Worm (Caenorhabditis elegans): ENCODE measurements around the gene C28D4.8.

DNA sequence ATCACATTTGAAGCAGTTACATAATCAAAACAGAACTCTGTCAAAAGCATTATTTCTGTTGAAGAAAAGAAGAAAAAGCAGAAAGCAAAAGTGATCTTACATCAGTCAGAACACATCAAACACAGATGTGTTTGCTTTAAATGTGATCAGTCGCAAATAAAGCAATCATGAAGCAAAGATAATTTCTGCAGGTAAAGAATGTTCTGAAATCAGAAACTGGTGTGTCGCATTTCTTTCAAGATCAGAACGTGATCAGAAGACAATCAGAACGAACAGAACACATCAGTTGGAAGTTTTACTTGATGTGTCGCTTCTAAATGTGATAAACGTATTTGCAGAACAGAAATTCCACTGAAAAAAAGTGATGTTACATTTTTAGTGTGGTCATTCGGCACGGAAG lies 49.2 kb downstream of the C28D4.8 start:
- TF ChIP-seq nhr-28 (tag; optimal IDR thresholded peaks at IDR 0.05), result no peak
- no peak for TF ChIP-seq fkh-10 (GFP tag; optimal IDR thresholded peaks at IDR 0.05)
- TF ChIP-seq ztf-4 (tag; optimal IDR thresholded peaks at IDR 0.05), result no peak
- no peak for TF ChIP-seq fos-1 (tag; optimal IDR thresholded peaks at IDR 0.05)
- TF ChIP-seq nhr-237 (tag; optimal IDR thresholded peaks at IDR 0.05), result no peak
- no peak for TF ChIP-seq lsy-2 (tag; optimal IDR thresholded peaks at IDR 0.05)
- TF ChIP-seq efl-1 (optimal IDR thresholded peaks at IDR 0.05), result no peak
- TF ChIP-seq efl-1 (GFP tag; optimal IDR thresholded peaks at IDR 0.05 in 1 of 2), result no peak
- no peak for TF ChIP-seq aly-2 (tag; optimal IDR thresholded peaks at IDR 0.05)
- TF ChIP-seq ces-1 (GFP tag; optimal IDR thresholded peaks at IDR 0.05), result no peak
- TF ChIP-seq fkh-8 (tag; optimal IDR thresholded peaks at IDR 0.05), result no peak
- TF ChIP-seq unc-98 (GFP tag; IDR thresholded peaks at IDR 0.05), result no peak
- no peak for TF ChIP-seq nhr-85 (tag)
